Worm (Caenorhabditis elegans) whole organism, midembryonic: ENCODE results near the gene K07B1.7.

Experiments used
- T22C8.4 ChIP-seq: fragments of 200-800 bp; sonication (Bioruptor generic); IDR thresholded peaks from 2 replicates; pipeline ENCODE4 v1.3.6; 2022; ENCODE audit warnings: missing genetic modification characterization, missing compliant biosample characterization
- cog-1 ChIP-seq: sonication (generic microtip); optimal IDR thresholded peaks from 2 replicates; lab custom pipeline; 2016; ENCODE audit warnings: missing genetic modification characterization, missing compliant biosample characterization
- flt-1 ChIP-seq: fragments of 200-800 bp; sonication (Bioruptor generic); IDR thresholded peaks from 2 replicates; pipeline ENCODE4 v1.3.6; 2022; ENCODE audit warnings: missing genetic modification characterization, missing compliant biosample characterization
- klf-2 ChIP-seq: fragments of 200-800 bp; sonication (Bioruptor generic); conservative IDR thresholded peaks from 2 replicates; pipeline ENCODE4 v1.3.6; 2022; ENCODE audit warnings: missing genetic modification reagents, missing genetic modification characterization, missing compliant biosample characterization
- med-1 ChIP-seq: sonication (generic microtip); optimal IDR thresholded peaks from 2 replicates; lab custom pipeline; 2017; ENCODE audit warnings: missing genetic modification characterization, mild to moderate bottlenecking, missing compliant biosample characterization, antibody characterized with exemption, missing genetic modification reagents; ENCODE audit not compliant: insufficient read depth
- ref-1 ChIP-seq: fragments of 200-800 bp; sonication (Bioruptor generic); conservative IDR thresholded peaks from 2 replicates; pipeline ENCODE4 v1.3.6; 2022; ENCODE audit warnings: missing genetic modification reagents, missing genetic modification characterization, missing compliant biosample characterization
- tab-1 ChIP-seq: fragments of 200-800 bp; sonication (Bioruptor generic); IDR thresholded peaks from 2 replicates; pipeline ENCODE4 v1.3.6; 2022; ENCODE audit warnings: missing genetic modification characterization, missing compliant biosample characterization
- ztf-23 ChIP-seq: fragments of 200-800 bp; sonication (Bioruptor generic); IDR thresholded peaks from 2 replicates; pipeline ENCODE4 v1.3.6; 2022; ENCODE audit warnings: missing genetic modification reagents, missing genetic modification characterization, missing compliant biosample characterization
- ztf-29 ChIP-seq: fragments of 200-800 bp; sonication (Bioruptor generic); IDR thresholded peaks from 2 replicates; pipeline ENCODE4 v1.3.6; 2022; ENCODE audit warnings: missing genetic modification reagents, missing genetic modification characterization, missing compliant biosample characterization

Gene K07B1.7

ce11 chrV:9316970-9317369 lies 29.8 kb downstream of the K07B1.7 start:
- TF ChIP-seq flt-1 (GFP tag; lab: Robert Waterston, UW), result no peak
- TF ChIP-seq ref-1 (GFP tag; lab: Robert Waterston, UW), result no peak
- no peak for TF ChIP-seq cog-1 (tag; lab: Kevin White, UChicago)
- no peak for TF ChIP-seq med-1 (GFP tag; lab: Kevin White, UChicago)
- no peak for TF ChIP-seq ztf-23 (GFP tag; lab: Robert Waterston, UW)
- no peak for TF ChIP-seq tab-1 (GFP tag; lab: Robert Waterston, UW)
- no peak for TF ChIP-seq ztf-29 (GFP tag; lab: Robert Waterston, UW)
- no peak for TF ChIP-seq klf-2 (GFP tag; lab: Robert Waterston, UW)
- no peak for TF ChIP-seq T22C8.4 (GFP tag; lab: Robert Waterston, UW)

DNA sequence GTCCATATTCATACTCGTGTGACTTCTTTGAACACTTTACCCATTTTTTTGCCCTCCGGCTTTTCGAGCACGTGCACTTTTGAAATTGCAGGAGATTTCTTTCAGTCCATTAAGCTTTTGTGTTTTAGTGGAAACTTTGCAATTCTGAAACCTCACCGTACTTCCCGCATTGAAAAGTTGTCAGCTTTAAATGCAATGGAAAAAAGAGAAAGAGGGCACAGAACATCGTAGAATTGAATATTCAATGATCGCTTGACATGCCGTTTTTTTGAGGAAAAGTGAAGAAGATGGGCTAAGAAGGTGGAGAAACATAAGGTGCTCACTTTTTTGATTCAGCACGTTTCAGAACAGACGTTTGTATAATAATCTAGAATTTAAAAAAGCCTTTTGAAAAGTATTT lies 32.4 kb downstream of the K07B1.7 start:
- TF ChIP-seq T22C8.4 (GFP tag; lab: Robert Waterston, UW), result no peak
- TF ChIP-seq tab-1 (GFP tag; lab: Robert Waterston, UW), result no peak
- no peak for TF ChIP-seq ztf-23 (GFP tag; lab: Robert Waterston, UW)
- no peak for TF ChIP-seq ref-1 (GFP tag; lab: Robert Waterston, UW)
- no peak for TF ChIP-seq klf-2 (GFP tag; lab: Robert Waterston, UW)
- no peak for TF ChIP-seq ztf-29 (GFP tag; lab: Robert Waterston, UW)
- TF ChIP-seq flt-1 (GFP tag; lab: Robert Waterston, UW), result no peak
- no peak for TF ChIP-seq cog-1 (tag; lab: Kevin White, UChicago)
- TF ChIP-seq med-1 (GFP tag; lab: Kevin White, UChicago), result no peak

ce11 chrV:9312377-9312776 lies 34.4 kb downstream of the K07B1.7 start:
- TF ChIP-seq med-1 (GFP tag; lab: Kevin White, UChicago), result no peak
- TF ChIP-seq ztf-23 (GFP tag; lab: Robert Waterston, UW), result no peak
- TF ChIP-seq cog-1 (tag; lab: Kevin White, UChicago), result no peak
- TF ChIP-seq T22C8.4 (GFP tag; lab: Robert Waterston, UW), result no peak
- no peak for TF ChIP-seq ztf-29 (GFP tag; lab: Robert Waterston, UW)
- no peak for TF ChIP-seq klf-2 (GFP tag; lab: Robert Waterston, UW)
- TF ChIP-seq tab-1 (GFP tag; lab: Robert Waterston, UW), result no peak
- no peak for TF ChIP-seq flt-1 (GFP tag; lab: Robert Waterston, UW)
- TF ChIP-seq ref-1 (GFP tag; lab: Robert Waterston, UW), result no peak

- TF ChIP-seq ztf-23 (GFP tag; lab: Robert Waterston, UW), result no peak
- TF ChIP-seq flt-1 (GFP tag; lab: Robert Waterston, UW), result no peak
- no peak for TF ChIP-seq klf-2 (GFP tag; lab: Robert Waterston, UW)
- TF ChIP-seq tab-1 (GFP tag; lab: Robert Waterston, UW), result no peak
- TF ChIP-seq ref-1 (GFP tag; lab: Robert Waterston, UW), result no peak
- no peak for TF ChIP-seq med-1 (GFP tag; lab: Kevin White, UChicago)
Observed at ce11 chrV:9305116-9305515, 41.6 kb downstream of the K07B1.7 start, which contains the start of gene F44A2.3. F44A2.3 (plus strand) TSS chrV:9305416.

DNA sequence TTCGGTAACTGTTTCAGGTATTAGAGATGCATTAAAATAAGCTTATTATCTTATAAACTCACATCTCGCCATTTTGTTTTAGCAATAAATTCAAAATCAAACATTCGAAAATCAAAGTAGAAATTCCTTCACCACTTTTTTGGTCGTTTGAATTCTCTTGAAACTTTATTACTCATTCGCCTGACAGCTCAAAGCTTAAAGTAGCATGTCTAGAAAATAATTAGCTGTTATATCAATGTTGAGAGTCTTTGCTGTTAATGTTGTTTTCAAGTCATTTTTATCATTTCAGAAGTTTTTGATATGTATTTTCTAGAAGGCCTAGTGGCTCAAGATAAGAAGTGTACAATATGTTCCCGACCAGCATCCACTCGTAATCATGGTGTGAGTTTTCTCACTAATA lies 43.7 kb downstream of the K07B1.7 start, which contains the start of gene nhr-39:
TSS of gene nhr-39 (plus strand) at position 301 of the 400 bp plus-strand sequence.
- TF ChIP-seq ref-1 (GFP tag; lab: Robert Waterston, UW) (no peak), cog-1 (tag; lab: Kevin White, UChicago) (no peak), ztf-29 (GFP tag; lab: Robert Waterston, UW) (no peak), tab-1 (GFP tag; lab: Robert Waterston, UW) (no peak), med-1 (GFP tag; lab: Kevin White, UChicago) (no peak), T22C8.4 (GFP tag; lab: Robert Waterston, UW) (no peak), flt-1 (GFP tag; lab: Robert Waterston, UW) (no peak), ztf-23 (GFP tag; lab: Robert Waterston, UW) (no peak), klf-2 (GFP tag; lab: Robert Waterston, UW) (no peak)

ce11 chrV:9297332-9297731 lies 49.4 kb downstream of the K07B1.7 start, which contains the start of gene F44A2.5:
F44A2.5 (plus strand) TSS chrV:9297632.
- TF ChIP-seq T22C8.4 (GFP tag; lab: Robert Waterston, UW), result no peak
- TF ChIP-seq cog-1 (tag; lab: Kevin White, UChicago), result no peak
- TF ChIP-seq ref-1 (GFP tag; lab: Robert Waterston, UW), result no peak
- TF ChIP-seq med-1 (GFP tag; lab: Kevin White, UChicago), result no peak
- no peak for TF ChIP-seq flt-1 (GFP tag; lab: Robert Waterston, UW)

DNA sequence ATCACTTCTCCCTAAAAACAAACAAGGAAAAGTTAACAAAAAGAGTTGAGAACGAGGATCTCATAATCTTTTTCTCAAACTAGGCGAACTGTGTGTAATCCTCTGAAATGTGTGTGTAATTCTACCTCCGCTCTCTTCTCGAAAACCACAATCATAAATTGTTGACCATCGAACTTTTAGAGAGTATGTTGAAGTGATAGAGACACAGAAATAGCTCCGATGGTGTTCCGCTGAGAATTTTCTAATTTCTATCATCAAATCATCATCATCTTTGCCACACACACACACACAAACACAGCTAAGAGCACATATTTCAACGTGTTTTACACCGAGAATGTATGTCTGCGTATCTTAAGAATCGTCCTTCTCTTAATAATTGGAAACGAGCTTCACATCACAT lies 51.2 kb downstream of the K07B1.7 start:
- TF ChIP-seq ztf-29 (GFP tag; lab: Robert Waterston, UW) (no peak), ref-1 (GFP tag; lab: Robert Waterston, UW) (no peak), T22C8.4 (GFP tag; lab: Robert Waterston, UW) (no peak), med-1 (GFP tag; lab: Kevin White, UChicago) (no peak), cog-1 (tag; lab: Kevin White, UChicago) (no peak), klf-2 (GFP tag; lab: Robert Waterston, UW) (no peak), flt-1 (GFP tag; lab: Robert Waterston, UW) (no peak)
